Worm (Caenorhabditis elegans): Measurements from ENCODE around the gene mct-5.

mct-5 gene

ce11 chrII:7050021-7050722 lies 48.2 kb downstream of the mct-5 start, which contains the start of the genes tcer-1 and ZK1127.5:
tcer-1 (minus strand) TSS chrII:7050071.
ZK1127.5 (plus strand) TSS chrII:7050672.
- TF ChIP-seq ceh-43 (GFP tag; optimal IDR thresholded peaks at IDR 0.05): no peak
- no peak for TF ChIP-seq nhr-12 (tag; optimal IDR thresholded peaks at IDR 0.05)
- TF ChIP-seq blmp-1 (tag; optimal IDR thresholded peaks at IDR 0.05): no peak
- no peak for TF ChIP-seq drap-1 (GFP tag; optimal IDR thresholded peaks at IDR 0.05)
- peak; percentile 14 for TF ChIP-seq pha-4 (tag; optimal IDR thresholded peaks at IDR 0.05)
- no peak for TF ChIP-seq ham-2 (GFP tag; optimal IDR thresholded peaks at IDR 0.05)
- TF ChIP-seq lsy-2 (tag; optimal IDR thresholded peaks at IDR 0.05): peak; percentile 68
- no peak for TF ChIP-seq ceh-83 (GFP tag; optimal IDR thresholded peaks at IDR 0.05)
- peak; percentile 54 for TF ChIP-seq nhr-237 (tag; optimal IDR thresholded peaks at IDR 0.05)
- no peak for TF ChIP-seq nhr-28 (tag; optimal IDR thresholded peaks at IDR 0.05)
- TF ChIP-seq unc-39 (tag; optimal IDR thresholded peaks at IDR 0.05): no peak
- TF ChIP-seq snpc-4 (tag; optimal IDR thresholded peaks at IDR 0.05): no peak
- no peak for TF ChIP-seq mls-2 (tag; optimal IDR thresholded peaks at IDR 0.05)
- no peak for TF ChIP-seq nhr-2 (tag; optimal IDR thresholded peaks at IDR 0.05)
- peak; percentile 29 for TF ChIP-seq lin-13 (tag; optimal IDR thresholded peaks at IDR 0.05)
- TF ChIP-seq hlh-1 (tag; optimal IDR thresholded peaks at IDR 0.05): no peak
- no peak for TF ChIP-seq flh-1 (GFP tag; optimal IDR thresholded peaks at IDR 0.05)
- TF ChIP-seq tbx-8 (GFP tag; optimal IDR thresholded peaks at IDR 0.05): no peak
- peak; percentile 45 for TF ChIP-seq ceh-39 (tag; optimal IDR thresholded peaks at IDR 0.05)
- TF ChIP-seq lin-32 (GFP tag; optimal IDR thresholded peaks at IDR 0.05): no peak
- no peak for TF ChIP-seq sptf-1 (tag; optimal IDR thresholded peaks at IDR 0.05)
- TF ChIP-seq elt-1 (tag; optimal IDR thresholded peaks at IDR 0.05; ENCODE audit: borderline replicate concordance, insufficient read depth): no peak
- TF ChIP-seq M03D4.4 (tag; optimal IDR thresholded peaks at IDR 0.05): no peak
- no peak for TF ChIP-seq unc-120 (tag; optimal IDR thresholded peaks at IDR 0.05; ENCODE audit: poor library complexity, severe bottlenecking)
- TF ChIP-seq mep-1 (tag; optimal IDR thresholded peaks at IDR 0.05): peak; percentile 75
- no peak for TF ChIP-seq mab-5 (tag; optimal IDR thresholded peaks at IDR 0.05)
- no peak for TF ChIP-seq zip-8 (tag; optimal IDR thresholded peaks at IDR 0.05)
- TF ChIP-seq cnd-1 (tag; optimal IDR thresholded peaks at IDR 0.05): no peak
- no peak for TF ChIP-seq ces-1 (GFP tag; optimal IDR thresholded peaks at IDR 0.05)
- no peak for TF ChIP-seq unc-62 (GFP tag; optimal IDR thresholded peaks at IDR 0.05)
- no peak for TF ChIP-seq elt-3 (tag; optimal IDR thresholded peaks at IDR 0.05)
- no peak for TF ChIP-seq ztf-11 (tag; optimal IDR thresholded peaks at IDR 0.05)
- no peak for TF ChIP-seq sem-2 (GFP tag; optimal IDR thresholded peaks at IDR 0.05)
- no peak for TF ChIP-seq nhr-76 (tag; optimal IDR thresholded peaks at IDR 0.05)
- no peak for TF ChIP-seq bed-3 (GFP tag; optimal IDR thresholded peaks at IDR 0.05)

ce11 chrII:7049470-7049869 lies 48.9 kb downstream of the mct-5 start:
- no peak for TF ChIP-seq ztf-11 (tag; optimal IDR thresholded peaks at IDR 0.05)
- TF ChIP-seq ham-2 (GFP tag; optimal IDR thresholded peaks at IDR 0.05): no peak
- TF ChIP-seq flh-1 (GFP tag; optimal IDR thresholded peaks at IDR 0.05): no peak
- no peak for TF ChIP-seq cnd-1 (tag; optimal IDR thresholded peaks at IDR 0.05)
- TF ChIP-seq snpc-4 (tag; optimal IDR thresholded peaks at IDR 0.05): no peak
- TF ChIP-seq unc-62 (GFP tag; optimal IDR thresholded peaks at IDR 0.05): no peak
- TF ChIP-seq elt-3 (tag; optimal IDR thresholded peaks at IDR 0.05): no peak
- no peak for TF ChIP-seq nhr-237 (tag; optimal IDR thresholded peaks at IDR 0.05)
- TF ChIP-seq sptf-1 (tag; optimal IDR thresholded peaks at IDR 0.05): no peak
